Fruit fly (Drosophila melanogaster): Measurements from ENCODE around the gene Gabat.
A peak's percentile ranks its signal among the peaks of the same experiment; 100 is the strongest.

Gene Gabat

DNA sequence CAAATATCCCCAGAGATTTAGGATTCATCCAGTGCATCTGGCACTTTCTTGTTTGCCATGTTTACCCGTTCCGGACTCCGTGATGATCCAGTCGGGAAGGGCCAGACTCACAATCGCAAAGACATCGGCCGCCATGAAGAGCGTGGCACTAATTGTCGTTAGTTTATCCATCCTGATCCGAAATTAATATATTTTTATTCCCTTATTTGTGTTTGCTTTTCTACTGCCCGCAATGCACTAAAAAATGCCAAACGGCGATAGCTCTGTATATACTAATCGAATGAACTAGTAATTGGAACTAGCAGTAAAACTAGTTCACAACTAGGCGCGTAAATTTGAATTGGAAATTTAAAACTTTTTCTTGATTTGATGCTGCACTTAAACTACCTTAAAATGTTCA lies 20.9 kb downstream of the Gabat start, which contains the start of gene CG14182 (continued):
- TF ChIP-seq Dref (GFP tag; IDR thresholded peaks at IDR 0.05) (peak; percentile 43; the same call in 1 of the 2 replicates), MESR4 (GFP tag; optimal IDR thresholded peaks at IDR 0.05) (peak; percentile 70), CG2116 (GFP tag; optimal IDR thresholded peaks at IDR 0.05) (peak; percentile 27), CG13287 (GFP tag; IDR thresholded peaks at IDR 0.05; ENCODE audit: partially characterized antibody) (peak; percentile 47; the same call in 1 of the 2 replicates), HmgZ (tag; optimal IDR thresholded peaks at IDR 0.05) (no peak), CG11456 (GFP tag; IDR thresholded peaks at IDR 0.05) (no peak), trem (tag; optimal IDR thresholded peaks at IDR 0.05) (peak; percentile 42), CG6683 (GFP tag; optimal IDR thresholded peaks at IDR 0.05) (no peak), Hmx (GFP tag; optimal IDR thresholded peaks at IDR 0.05) (no peak)

DNA sequence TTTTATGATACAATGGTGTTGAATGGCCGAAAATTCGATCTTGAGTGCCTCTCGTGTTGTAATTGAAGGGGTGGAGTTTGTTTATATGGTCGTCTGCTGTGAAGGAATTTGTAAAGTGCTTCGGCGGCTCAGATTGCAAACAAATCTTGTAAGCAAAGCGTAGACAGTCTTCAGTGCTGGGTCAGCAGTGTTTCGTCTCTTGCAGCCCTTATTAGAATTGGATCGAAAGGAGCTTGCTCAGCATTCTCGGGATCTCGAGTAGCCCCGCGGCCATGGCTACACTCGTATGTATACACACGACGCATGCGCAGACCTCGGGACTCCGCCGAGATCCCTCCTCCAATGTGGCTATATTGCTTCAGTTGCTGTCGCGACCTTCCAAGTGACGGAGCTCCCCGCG lies 22.4 kb downstream of the Gabat start:
- TF ChIP-seq CG10274 (GFP tag; optimal IDR thresholded peaks at IDR 0.05) = no peak
- no peak for TF ChIP-seq Deaf1 (tag; optimal IDR thresholded peaks at IDR 0.05)
- no peak for TF ChIP-seq CG12071 (GFP tag; optimal IDR thresholded peaks at IDR 0.05)
- no peak for TF ChIP-seq CG10321 (GFP tag; IDR thresholded peaks at IDR 0.05)
- peak; percentile 18 for TF ChIP-seq ewg (GFP tag; optimal IDR thresholded peaks at IDR 0.05)

DNA sequence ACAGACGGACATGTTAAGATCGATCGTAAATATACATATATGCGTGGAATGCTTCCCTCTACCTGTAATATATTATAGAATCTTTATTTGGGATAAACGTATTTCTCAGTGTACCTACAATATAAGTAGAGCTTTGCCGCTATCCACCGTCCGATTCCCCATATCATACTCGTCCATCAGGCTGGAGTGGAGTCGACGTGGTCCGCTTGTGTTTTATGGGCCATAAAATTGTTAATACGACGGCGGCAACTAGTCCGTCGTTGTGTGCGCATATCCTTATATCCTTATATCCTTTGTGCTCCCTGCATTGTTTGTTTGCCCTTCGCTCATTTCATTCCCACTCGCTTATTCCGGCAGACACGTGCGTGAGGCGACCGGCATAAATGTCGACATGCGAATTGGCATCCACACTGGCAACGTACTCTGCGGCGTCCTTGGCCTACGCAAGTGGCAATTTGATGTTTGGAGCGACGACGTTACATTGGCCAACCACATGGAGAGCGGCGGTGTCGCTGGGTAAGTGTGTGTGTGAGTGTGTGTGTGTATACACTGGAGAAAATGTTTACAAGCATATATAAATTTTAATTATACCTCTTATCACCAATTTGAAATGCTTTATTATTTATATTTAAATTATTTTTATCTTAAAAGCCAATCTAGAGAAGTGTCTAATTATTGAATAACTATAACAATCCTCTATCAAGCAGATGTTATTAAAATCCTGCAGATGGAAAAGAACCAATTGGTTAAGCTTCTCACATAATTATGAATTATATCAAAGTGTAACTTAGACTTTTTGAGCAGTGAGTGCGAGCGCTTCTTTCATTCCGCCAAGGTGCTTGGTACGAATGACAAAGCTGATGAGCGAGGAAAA lies 31.5 kb downstream of the Gabat start:
- TF ChIP-seq CG11504 (tag; optimal IDR thresholded peaks at IDR 0.05) (peak; percentile 54), CG3281 (GFP tag; optimal IDR thresholded peaks at IDR 0.05) (peak; percentile 31), CG17359 (tag; optimal IDR thresholded peaks at IDR 0.05) (no peak), CG10147 (GFP tag; optimal IDR thresholded peaks at IDR 0.05) (peak; percentile 53), Ets65A (GFP tag) (peak; percentile 88), Hmr (GFP tag; optimal IDR thresholded peaks at IDR 0.05) (peak; percentile 61), CG30403 (GFP tag; optimal IDR thresholded peaks at IDR 0.05) (peak; percentile 3), caup (GFP tag; optimal IDR thresholded peaks at IDR 0.05; ENCODE audit: severe bottlenecking) (no peak), abd-A (tag; optimal IDR thresholded peaks at IDR 0.05) (peak; percentile 81), HHEX (GFP tag; optimal IDR thresholded peaks at IDR 0.05) (no peak), CG7928 (GFP tag; optimal IDR thresholded peaks at IDR 0.05) (no peak), CG11695 (GFP tag; IDR thresholded peaks at IDR 0.05) (no peak), Meics (GFP tag; optimal IDR thresholded peaks at IDR 0.05) (peak; percentile 42), Xbp1 (GFP tag; optimal IDR thresholded peaks at IDR 0.05) (no peak), btn (GFP tag; optimal IDR thresholded peaks at IDR 0.05) (no peak), ind (GFP tag; optimal IDR thresholded peaks at IDR 0.05) (no peak), row (GFP tag; IDR thresholded peaks at IDR 0.05) (peak; percentile 31; the same call in 1 of the 3 replicates), CG18599 (GFP tag; optimal IDR thresholded peaks at IDR 0.05) (peak; percentile 67), shn (GFP tag; optimal IDR thresholded peaks at IDR 0.05) (no peak), Oli (tag; optimal IDR thresholded peaks at IDR 0.05) (peak; percentile 28), lab (GFP tag; optimal IDR thresholded peaks at IDR 0.05) (peak; percentile 46), dmrt99B (tag; optimal IDR thresholded peaks at IDR 0.05) (peak; percentile 38), Side (GFP tag; optimal IDR thresholded peaks at IDR 0.05) (no peak), CoRest (tag; optimal IDR thresholded peaks at IDR 0.05) (peak; percentile 28), CG9727 (GFP tag; optimal IDR thresholded peaks at IDR 0.05) (peak; percentile 19), ash1 (GFP tag; optimal IDR thresholded peaks at IDR 0.05) (no peak), Hey (tag; optimal IDR thresholded peaks at IDR 0.05) (peak; percentile 80), Hand (GFP tag; optimal IDR thresholded peaks at IDR 0.05) (peak; percentile 15), dysf (GFP tag; IDR thresholded peaks at IDR 0.05) (0 out of 3 replicates have a peak, but pooled peaks have one; percentile 8), fd96Cb (tag; optimal IDR thresholded peaks at IDR 0.05) (peak; percentile 2), CG32767 (GFP tag; IDR thresholded peaks at IDR 0.05) (no peak)
